Fruit fly (Drosophila melanogaster) whole organism, embryonic: Measurements from ENCODE around the gene Gk2.

Experiments
- CG10366 ChIP-seq: fragments of 200-800 bp; sonication (Bioruptor generic); IDR thresholded peaks from 2 replicates; pipeline ENCODE4 v1.3.6; 2022; ENCODE audit warnings: missing biosample characterization, missing genetic modification characterization
- CG11456 ChIP-seq: fragments of 200-800 bp; sonication (Bioruptor generic); IDR thresholded peaks from 3 replicates; pipeline ENCODE4 v1.3.6; 2022; ENCODE audit warnings: missing biosample characterization, missing genetic modification characterization
- CG11560 ChIP-seq: fragments of 200-800 bp; sonication (Bioruptor generic); IDR thresholded peaks from 3 replicates; pipeline ENCODE4 v1.3.6; 2022; ENCODE audit warnings: missing biosample characterization, missing genetic modification characterization
- CG12071 ChIP-seq: fragments of 200-800 bp; sonication (Bioruptor generic); optimal IDR thresholded peaks from 3 replicates; lab custom pipeline; 2018; ENCODE audit warnings: missing biosample characterization, mild to moderate bottlenecking, missing genetic modification characterization
- CG13287 ChIP-seq: fragments of 200-800 bp; sonication (Bioruptor generic); IDR thresholded peaks from 2 replicates; pipeline ENCODE4 v1.3.6; 2022; ENCODE audit warnings: missing biosample characterization, missing genetic modification characterization; ENCODE audit not compliant: partially characterized antibody
- CG14667 ChIP-seq: fragments of 200-800 bp; sonication (Bioruptor generic); IDR thresholded peaks from 2 replicates; pipeline ENCODE4 v1.3.6; 2022; ENCODE audit warnings: missing biosample characterization, missing genetic modification characterization
- CG14965 ChIP-seq: fragments of 200-800 bp; sonication (Bioruptor generic); optimal IDR thresholded peaks from 2 replicates; lab custom pipeline; 2016; ENCODE audit warnings: missing biosample characterization, missing genetic modification characterization, borderline replicate concordance
- CG17361 ChIP-seq: fragments of 200-800 bp; sonication (Bioruptor generic); IDR thresholded peaks from 3 replicates; pipeline ENCODE4 v1.3.6; 2022; ENCODE audit warnings: missing biosample characterization, missing genetic modification characterization
- CG33213 ChIP-seq: fragments of 200-800 bp; sonication (Bioruptor generic); optimal IDR thresholded peaks from 3 replicates; lab custom pipeline; 2016; ENCODE audit warnings: missing biosample characterization, missing genetic modification characterization
- CG3995 ChIP-seq: fragments of 200-800 bp; sonication (Bioruptor generic); optimal IDR thresholded peaks from 3 replicates; lab custom pipeline; 2016; ENCODE audit warnings: missing biosample characterization, missing genetic modification characterization
- CG4282 ChIP-seq: fragments of 200-800 bp; sonication (Bioruptor generic); optimal IDR thresholded peaks from 2 replicates; lab custom pipeline; 2016; ENCODE audit warnings: missing biosample characterization, missing genetic modification characterization
- CG4328 ChIP-seq: fragments of 200-800 bp; sonication (Bioruptor generic); optimal IDR thresholded peaks from 3 replicates; lab custom pipeline; 2017; ENCODE audit warnings: missing biosample characterization, missing genetic modification reagents, missing genetic modification characterization
- CG6175 ChIP-seq: fragments of 200-800 bp; sonication (Bioruptor generic); IDR thresholded peaks from 3 replicates; pipeline ENCODE4 v1.3.6; 2022; ENCODE audit warnings: missing biosample characterization, missing genetic modification characterization
- CG6689 ChIP-seq: fragments of 200-800 bp; sonication (Bioruptor generic); IDR thresholded peaks from 2 replicates; pipeline ENCODE4 v1.3.6; 2022; ENCODE audit warnings: missing biosample characterization, missing genetic modification characterization
- CkIIα-i1 ChIP-seq: fragments of 200-800 bp; sonication (Bioruptor generic); IDR thresholded peaks from 2 replicates; pipeline ENCODE4 v1.3.6; 2022; ENCODE audit warnings: missing biosample characterization, missing genetic modification characterization
- Doc2 ChIP-seq: fragments of 200-800 bp; sonication (Bioruptor generic); IDR thresholded peaks from 2 replicates; pipeline ENCODE4 v1.3.6; 2022; ENCODE audit warnings: missing biosample characterization, missing genetic modification characterization
- Doc3 ChIP-seq: fragments of 200-800 bp; sonication (Bioruptor generic); IDR thresholded peaks from 3 replicates; pipeline ENCODE4 v1.3.6; 2022; ENCODE audit warnings: missing biosample characterization, missing genetic modification characterization; ENCODE audit not compliant: partially characterized antibody
- E2f2 ChIP-seq: fragments of 200-800 bp; sonication (Bioruptor generic); IDR thresholded peaks from 2 replicates; pipeline ENCODE4 v1.3.6; 2022; ENCODE audit warnings: missing biosample characterization, missing genetic modification characterization
- ERR ChIP-seq: fragments of 200-800 bp; sonication (Bioruptor generic); optimal IDR thresholded peaks from 2 replicates; lab custom pipeline; 2016; ENCODE audit warnings: missing biosample characterization, missing genetic modification characterization
- Hr51 ChIP-seq, 2 experiments: fragments of 200-800 bp; sonication (Bioruptor generic); optimal IDR thresholded peaks; 2 replicates in 1 of 2; 3 replicates in 1 of 2; lab custom pipeline; 2016 to 2018; ENCODE audit warnings: missing biosample characterization in 2 of 2, missing genetic modification characterization in 2 of 2, mild to moderate bottlenecking in 1 of 2, moderate library complexity in 1 of 2
- Lim3 ChIP-seq: fragments of 200-800 bp; sonication (Bioruptor generic); IDR thresholded peaks from 2 replicates; pipeline ENCODE4 v1.3.6; 2022; ENCODE audit warnings: missing biosample characterization, missing genetic modification characterization
- Nf-YB ChIP-seq: fragments of 200-800 bp; sonication (Bioruptor generic); optimal IDR thresholded peaks from 3 replicates; lab custom pipeline; 2019; ENCODE audit warnings: missing biosample characterization, mild to moderate bottlenecking, missing genetic modification characterization, moderate library complexity
- Oaz ChIP-seq: fragments of 200-800 bp; sonication (Bioruptor generic); IDR thresholded peaks from 2 replicates; pipeline ENCODE4 v1.3.6; 2022; ENCODE audit warnings: missing biosample characterization, missing genetic modification characterization
- Oli ChIP-seq: fragments of 200-800 bp; sonication (Bioruptor generic); optimal IDR thresholded peaks from 2 replicates; lab custom pipeline; 2018; ENCODE audit warnings: missing biosample characterization, mild to moderate bottlenecking, missing genetic modification characterization, moderate library complexity
- Rfx ChIP-seq: fragments of 200-800 bp; sonication (Bioruptor generic); IDR thresholded peaks from 2 replicates; pipeline ENCODE4 v1.3.6; 2022; ENCODE audit warnings: missing biosample characterization, missing genetic modification characterization
- Sry-δ ChIP-seq: fragments of 200-800 bp; sonication (Bioruptor generic); optimal IDR thresholded peaks from 2 replicates; lab custom pipeline; 2016; ENCODE audit warnings: missing biosample characterization, missing genetic modification characterization
- Vsx1 ChIP-seq: fragments of 200-800 bp; sonication (Bioruptor generic); optimal IDR thresholded peaks from 2 replicates; lab custom pipeline; 2017; ENCODE audit warnings: missing biosample characterization, mild to moderate bottlenecking, missing genetic modification characterization, missing genetic modification reagents
- ac ChIP-seq: fragments of 200-800 bp; sonication (Bioruptor generic); optimal IDR thresholded peaks from 3 replicates; lab custom pipeline; 2017; ENCODE audit warnings: missing biosample characterization, mild to moderate bottlenecking, missing genetic modification characterization
- bbx ChIP-seq: fragments of 200-800 bp; sonication (Bioruptor generic); IDR thresholded peaks from 2 replicates; pipeline ENCODE4 v1.3.6; 2022; ENCODE audit warnings: missing biosample characterization, missing genetic modification characterization; ENCODE audit not compliant: partially characterized antibody
- crp ChIP-seq, 2 experiments: fragments of 200-800 bp; sonication (Bioruptor generic); optimal IDR thresholded peaks; 2 replicates in 1 of 2; 3 replicates in 1 of 2; lab custom pipeline; 2017; ENCODE audit warnings: missing biosample characterization in 2 of 2, missing genetic modification characterization in 2 of 2, mild to moderate bottlenecking in 1 of 2, moderate library complexity in 1 of 2
- cwo ChIP-seq: fragments of 200-800 bp; sonication (Bioruptor generic); optimal IDR thresholded peaks from 3 replicates; lab custom pipeline; 2017; ENCODE audit warnings: missing biosample characterization, missing genetic modification characterization, mild to moderate bottlenecking, moderate library complexity, missing genetic modification reagents
- dan ChIP-seq: fragments of 200-800 bp; sonication (Bioruptor generic); IDR thresholded peaks from 2 replicates; pipeline ENCODE4 v1.3.6; 2022; ENCODE audit warnings: missing biosample characterization, missing genetic modification characterization
- dimm ChIP-seq: fragments of 200-800 bp; sonication (Bioruptor generic); IDR thresholded peaks from 2 replicates; pipeline ENCODE4 v1.3.6; 2022; ENCODE audit warnings: missing biosample characterization, missing genetic modification characterization
- emc ChIP-seq: fragments of 200-800 bp; sonication (Bioruptor generic); optimal IDR thresholded peaks from 2 replicates; lab custom pipeline; 2016; ENCODE audit warnings: missing biosample characterization, missing genetic modification characterization
- fd102C ChIP-seq: fragments of 200-800 bp; sonication (Bioruptor generic); optimal IDR thresholded peaks from 2 replicates; lab custom pipeline; 2018; ENCODE audit warnings: missing biosample characterization, mild to moderate bottlenecking, missing genetic modification characterization, moderate library complexity
- fd96Cb ChIP-seq: fragments of 200-800 bp; sonication (Bioruptor generic); optimal IDR thresholded peaks from 2 replicates; lab custom pipeline; 2018; ENCODE audit warnings: missing biosample characterization, mild to moderate bottlenecking, missing genetic modification characterization, moderate library complexity
- fu2 ChIP-seq: fragments of 200-800 bp; sonication (Bioruptor generic); optimal IDR thresholded peaks from 2 replicates; lab custom pipeline; 2016; ENCODE audit warnings: missing biosample characterization, missing genetic modification characterization
- gfzf ChIP-seq: fragments of 200-800 bp; sonication (Bioruptor generic); optimal IDR thresholded peaks from 2 replicates; lab custom pipeline; 2016; ENCODE audit warnings: missing biosample characterization, mild to moderate bottlenecking, missing genetic modification characterization, moderate library complexity
- hbn ChIP-seq: fragments of 200-800 bp; sonication (Bioruptor generic); IDR thresholded peaks from 2 replicates; pipeline ENCODE4 v1.3.6; 2022; ENCODE audit warnings: missing biosample characterization, missing genetic modification characterization; ENCODE audit not compliant: partially characterized antibody
- inv ChIP-seq: fragments of 200-800 bp; sonication (Bioruptor generic); IDR thresholded peaks from 2 replicates; pipeline ENCODE4 v1.3.6; 2022; ENCODE audit warnings: missing biosample characterization, missing genetic modification characterization; ENCODE audit not compliant: partially characterized antibody
- maf-S ChIP-seq: fragments of 200-800 bp; sonication (Bioruptor generic); optimal IDR thresholded peaks from 2 replicates; lab custom pipeline; 2016; ENCODE audit warnings: missing biosample characterization, missing genetic modification characterization
- nerfin-2 ChIP-seq: fragments of 200-800 bp; sonication (Bioruptor generic); IDR thresholded peaks from 2 replicates; pipeline ENCODE4 v1.3.6; 2022; ENCODE audit warnings: missing biosample characterization, missing genetic modification characterization; ENCODE audit not compliant: partially characterized antibody
- otp ChIP-seq: fragments of 200-800 bp; sonication (Bioruptor generic); IDR thresholded peaks from 3 replicates; pipeline ENCODE4, ENCODE4 v1.3.6; 2022; ENCODE audit warnings: missing biosample characterization, missing genetic modification characterization
- ro ChIP-seq: fragments of 200-800 bp; sonication (Bioruptor generic); IDR thresholded peaks from 2 replicates; pipeline ENCODE4 v1.3.6; 2022; ENCODE audit warnings: missing biosample characterization, missing genetic modification characterization
- sr ChIP-seq: fragments of 200-800 bp; sonication (Bioruptor generic); IDR thresholded peaks from 3 replicates; pipeline ENCODE4 v1.3.6; 2022; ENCODE audit warnings: missing biosample characterization, missing genetic modification characterization
- toy ChIP-seq: fragments of 200-800 bp; sonication (Bioruptor generic); IDR thresholded peaks from 2 replicates; pipeline ENCODE4 v1.3.6; 2022; ENCODE audit warnings: missing biosample characterization, missing genetic modification characterization
- twi ChIP-seq: fragments of 200-800 bp; optimal IDR thresholded peaks from 2 replicates; lab custom pipeline; 2019; ENCODE audit warnings: missing biosample characterization, mild to moderate bottlenecking, missing genetic modification characterization, moderate library complexity
- usp ChIP-seq: fragments of >200 bp; optimal IDR thresholded peaks from 2 replicates; lab custom pipeline; 2017; ENCODE audit warnings: missing biosample characterization, missing genetic modification characterization

The Gk2 gene

dm6 chr3L:1738375-1739328 lies at the start of gene Gk2 (continued):
- TF ChIP-seq CG4282 (GFP tag; lab: Kevin White, UChicago) (no peak), gfzf (peak; percentile 90), otp (GFP tag; lab: Robert Waterston, UW) (no peak), hbn (GFP tag; lab: Robert Waterston, UW) (no peak), CG3995 (GFP tag; lab: Kevin White, UChicago) (peak; percentile 17), ro (GFP tag; lab: Robert Waterston, UW) (no peak), crp (GFP tag; optimal IDR thresholded peaks at IDR 0.05; lab: Kevin White, UChicago) (peak in 1 of 2 experiments; percentile 30), bbx (peak; percentile 45), fu2 (no peak), CG33213 (peak; percentile 28), Hr51 (GFP tag; optimal IDR thresholded peaks at IDR 0.05; lab: Kevin White, UChicago) (no peak), sr (GFP tag; lab: Robert Waterston, UW) (peak; percentile 35; the same call in 1 of the 3 replicates), CkIIα-i1 (GFP tag; lab: Robert Waterston, UW) (no peak), E2f2 (GFP tag; lab: Robert Waterston, UW) (peak; percentile 98), CG6689 (no peak), Lim3 (GFP tag; lab: Robert Waterston, UW) (no peak), inv (GFP tag; lab: Robert Waterston, UW) (peak; percentile 27; the same call in 1 of the 2 replicates), nerfin-2 (peak; percentile 38; the same call in 1 of the 2 replicates), CG13287 (GFP tag; lab: Robert Waterston, UW) (peak; percentile 72), CG10366 (GFP tag; lab: Robert Waterston, UW) (no peak), emc (GFP tag; lab: Kevin White, UChicago) (no peak), fd96Cb (tag; lab: Kevin White, UChicago) (no peak), CG14667 (no peak), Oli (no peak), cwo (peak; percentile 80), Sry-δ (GFP tag; lab: Kevin White, UChicago) (peak; percentile 61), usp (GFP tag; lab: Kevin White, UChicago) (no peak), twi (tag; lab: Kevin White, UChicago) (no peak), Rfx (GFP tag; lab: Robert Waterston, UW) (peak; percentile 32; the same call in 1 of the 2 replicates), CG12071 (GFP tag; lab: Kevin White, UChicago) (no peak), ERR (GFP tag; lab: Kevin White, UChicago) (no peak), dan (GFP tag; lab: Robert Waterston, UW) (no peak), Doc2 (GFP tag; lab: Robert Waterston, UW) (no peak), fd102C (no peak), CG4328 (GFP tag; lab: Kevin White, UChicago) (no peak), Doc3 (GFP tag; lab: Robert Waterston, UW) (no peak), Vsx1 (GFP tag; lab: Kevin White, UChicago) (peak; percentile 10), toy (GFP tag; lab: Robert Waterston, UW) (no peak), CG14965 (GFP tag; lab: Kevin White, UChicago) (no peak), Nf-YB (peak; percentile 96), CG11560 (tag; lab: Robert Waterston, UW) (peak; percentile 70; the same call in 2 of the 3 replicates), maf-S (no peak), ac (GFP tag; lab: Kevin White, UChicago) (no peak), CG6175 (GFP tag; lab: Robert Waterston, UW) (no peak), CG17361 (peak; percentile 27; the same call in 1 of the 3 replicates), dimm (no peak), CG11456 (GFP tag; lab: Robert Waterston, UW) (no peak), Oaz (GFP tag; lab: Robert Waterston, UW) (no peak)
